Worm (Caenorhabditis elegans) whole organism, early embryonic: Measurements from ENCODE around the gene C16A11.5.

ENCODE experiments used
- aly-1 ChIP-seq: sonication (generic microtip); optimal IDR thresholded peaks from 2 replicates; lab custom pipeline; 2016; ENCODE audit warnings: missing genetic modification characterization, missing compliant biosample characterization
- ama-1 ChIP-seq: fragments of 150-350 bp; optimal IDR thresholded peaks from 2 replicates; lab custom pipeline; 2014
- flt-1 ChIP-seq: fragments of 200-800 bp; sonication (Bioruptor generic); IDR thresholded peaks from 2 replicates; pipeline ENCODE4 v1.3.6; 2022; ENCODE audit warnings: missing genetic modification characterization, missing compliant biosample characterization
- hmbx-1 ChIP-seq: sonication (generic microtip); optimal IDR thresholded peaks from 2 replicates; lab custom pipeline; 2016; ENCODE audit warnings: mild to moderate bottlenecking, missing genetic modification characterization, missing compliant biosample characterization
- hmg-4 ChIP-seq: fragments of 200-800 bp; sonication (Bioruptor generic); optimal IDR thresholded peaks from 2 replicates; lab custom pipeline; 2018; ENCODE audit warnings: mild to moderate bottlenecking, missing genetic modification characterization, missing compliant biosample characterization
- pes-1 ChIP-seq: fragments of 200-800 bp; sonication (Bioruptor generic); IDR thresholded peaks from 2 replicates; pipeline ENCODE4 v1.3.6; 2022; ENCODE audit warnings: missing genetic modification reagents, missing genetic modification characterization, missing compliant biosample characterization
- scrt-1 ChIP-seq: fragments of 200-800 bp; sonication (Bioruptor generic); IDR thresholded peaks from 2 replicates; pipeline ENCODE4 v1.3.6; 2022; ENCODE audit warnings: missing genetic modification characterization, missing compliant biosample characterization
- sea-1 ChIP-seq: fragments of 200-800 bp; sonication (Bioruptor generic); conservative IDR thresholded peaks from 2 replicates; pipeline ENCODE4 v1.3.6; 2022; ENCODE audit warnings: missing genetic modification characterization, missing compliant biosample characterization
- tbx-11 ChIP-seq: fragments of 200-800 bp; sonication (Bioruptor generic); IDR thresholded peaks from 2 replicates; pipeline ENCODE4 v1.3.6; 2022; ENCODE audit warnings: missing genetic modification characterization, missing compliant biosample characterization

DNA sequence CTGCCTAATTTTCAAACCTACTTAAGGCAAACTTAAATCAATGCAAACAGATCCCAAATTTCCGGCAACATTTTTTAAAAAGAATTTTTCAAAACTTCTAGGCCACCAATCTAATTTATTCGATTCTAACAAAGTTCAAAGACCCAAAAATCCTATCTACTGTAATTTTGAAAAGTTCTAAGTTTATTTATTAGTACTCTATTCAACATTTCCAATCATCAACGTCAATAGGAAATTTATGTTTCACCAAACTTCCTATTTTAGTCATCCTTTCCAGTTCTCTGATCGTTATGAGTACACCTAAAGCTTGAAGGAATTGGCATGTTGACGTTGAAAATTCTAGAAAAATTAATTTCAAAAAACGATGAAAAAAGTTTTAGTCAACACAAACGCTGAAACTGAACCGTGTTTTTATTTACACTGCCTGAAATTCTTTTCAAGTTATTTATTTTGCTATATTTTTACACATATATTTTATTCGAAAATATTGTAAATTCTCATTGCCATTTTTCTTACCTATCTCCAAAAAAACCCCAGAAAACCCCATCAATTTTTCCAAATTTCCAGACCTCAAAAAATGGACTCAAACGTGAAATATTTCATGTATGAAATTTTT, 52.6 kb downstream of the C16A11.5 start, which contains the start of gene npr-42:
- no peak for TF ChIP-seq sea-1
- no peak for TF ChIP-seq flt-1 (GFP tag; lab: Robert Waterston, UW)
- TF ChIP-seq hmbx-1 (tag; lab: Kevin White, UChicago): no peak
- TF ChIP-seq ama-1 (lab: Kevin White, UChicago): no peak
- no peak for TF ChIP-seq scrt-1 (GFP tag; lab: Robert Waterston, UW)
- TF ChIP-seq pes-1 (GFP tag; lab: Robert Waterston, UW): no peak
- no peak for TF ChIP-seq tbx-11 (GFP tag; lab: Robert Waterston, UW)
- TF ChIP-seq aly-1: no peak
- TF ChIP-seq hmg-4: no peak
